Comparison of ENCODE assay signal across 6 fruit fly cellular contexts in the genomic region with DNA sequence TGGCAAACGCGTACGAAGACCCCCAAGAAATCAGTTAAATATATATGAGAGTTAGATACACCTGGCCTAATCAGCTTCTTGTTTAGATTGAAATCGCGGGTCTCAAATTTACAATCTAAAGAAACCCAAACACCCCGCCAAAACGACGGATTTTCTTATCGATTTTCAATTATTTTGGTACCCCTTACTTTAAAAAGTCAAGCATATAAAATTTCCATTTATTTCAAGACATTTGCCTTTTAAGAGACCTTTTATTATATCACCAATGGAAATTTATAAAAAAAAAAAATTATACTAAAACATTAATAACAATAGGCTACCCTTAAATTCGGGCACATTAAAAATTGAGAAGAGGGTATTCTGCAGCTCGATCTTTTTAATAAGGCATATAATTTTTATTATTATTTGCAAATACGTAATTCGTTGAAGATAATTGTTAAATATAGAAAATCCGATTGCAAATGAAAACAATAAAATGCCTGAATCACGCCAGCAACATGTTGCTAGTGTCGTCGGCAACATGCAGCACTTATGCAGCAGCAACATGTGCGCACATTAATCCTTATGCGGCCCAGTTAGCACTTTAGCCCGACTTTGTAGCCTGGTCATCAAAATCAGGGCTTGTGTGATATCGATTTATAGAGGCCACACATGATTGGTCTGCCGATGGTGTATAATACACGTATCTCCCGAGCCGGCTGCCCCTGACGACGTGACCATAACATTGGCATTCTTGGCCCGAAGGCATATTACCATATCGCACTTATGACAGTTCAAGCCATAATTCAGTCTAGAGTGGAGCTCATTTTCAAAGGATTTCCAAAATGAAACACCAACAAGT.
TF ChIP-seq lines count a peak whose summit lies in the region.

A gene (minus strand): TSS at position 65 of the 841 bp plus-strand sequence.
A gene (plus strand): TSS at position 791 of the 841 bp plus-strand sequence.

- no peak for TF ChIP-seq CTCF in whole organism, embryonic (GFP tag; optimal IDR thresholded peaks at IDR 0.05; lab: Kevin White, UChicago)

TF ChIP-seq in whole organism, 6 proteins besides CTCF, POLR2A, EP300 and RAD21:
- TF ChIP-seq CG8478 (optimal IDR thresholded peaks at IDR 0.05; lab: Kevin White, UChicago) (no peak), Dll (optimal IDR thresholded peaks at IDR 0.05; lab: Kevin White, UChicago) (no peak), pan (optimal IDR thresholded peaks at IDR 0.05; lab: Kevin White, UChicago) (peak; percentile 53), EcR (GFP tag; optimal IDR thresholded peaks at IDR 0.05; lab: Kevin White, UChicago) (no peak), usp (GFP tag; optimal IDR thresholded peaks at IDR 0.05; lab: Kevin White, UChicago) (no peak)
TF ChIP-seq in whole organism: peak in this region for 1.

TF ChIP-seq in whole organism, adult, 20 proteins besides CTCF, POLR2A, EP300 and RAD21 (continues in another document):
- TF ChIP-seq CG33017 (tag; optimal IDR thresholded peaks at IDR 0.05; lab: Kevin White, UChicago) (peak; percentile 50), CG12768 (GFP tag; optimal IDR thresholded peaks at IDR 0.05; lab: Kevin White, UChicago) (no peak), Hr96 (GFP tag; optimal IDR thresholded peaks at IDR 0.05; lab: Kevin White, UChicago) (no peak), pad (GFP tag; optimal IDR thresholded peaks at IDR 0.05; lab: Kevin White, UChicago) (no peak), CG14711 (tag; optimal IDR thresholded peaks at IDR 0.05; lab: Kevin White, UChicago) (no peak), bab1 (GFP tag; optimal IDR thresholded peaks at IDR 0.05; lab: Kevin White, UChicago) (no peak), ovo (GFP tag; optimal IDR thresholded peaks at IDR 0.05; lab: Kevin White, UChicago) (no peak), Mnt (GFP tag; optimal IDR thresholded peaks at IDR 0.05; lab: Kevin White, UChicago) (no peak), Clk (GFP tag; optimal IDR thresholded peaks at IDR 0.05; lab: Kevin White, UChicago) (no peak), kay (GFP tag; lab: Kevin White, UChicago; ENCODE audit: borderline replicate concordance) (no peak), CG1620 (GFP tag; optimal IDR thresholded peaks at IDR 0.05; lab: Kevin White, UChicago) (no peak), tj (GFP tag; optimal IDR thresholded peaks at IDR 0.05; lab: Kevin White, UChicago) (no peak), toe (GFP tag; optimal IDR thresholded peaks at IDR 0.05; lab: Kevin White, UChicago) (no peak), CG5204 (GFP tag; optimal IDR thresholded peaks at IDR 0.05; lab: Kevin White, UChicago) (no peak), cnc (optimal IDR thresholded peaks at IDR 0.05; lab: Kevin White, UChicago) (no peak), cic (GFP tag; optimal IDR thresholded peaks at IDR 0.05; lab: Kevin White, UChicago) (no peak)

TF ChIP-seq in whole organism, embryonic, 481 proteins besides CTCF, POLR2A, EP300 and RAD21 (continues in another document):
- TF ChIP-seq sima (GFP tag; optimal IDR thresholded peaks at IDR 0.05; lab: Kevin White, UChicago) = no peak
- TF ChIP-seq CG2202 (tag; optimal IDR thresholded peaks at IDR 0.05; lab: Kevin White, UChicago) = no peak
- no peak for TF ChIP-seq CG12769 (tag; optimal IDR thresholded peaks at IDR 0.05; lab: Kevin White, UChicago)
- no peak for TF ChIP-seq tll (GFP tag; optimal IDR thresholded peaks at IDR 0.05; lab: Kevin White, UChicago)
- TF ChIP-seq CG11504 (tag; optimal IDR thresholded peaks at IDR 0.05; lab: Kevin White, UChicago) = peak; percentile 95
- no peak for TF ChIP-seq CG4854 (GFP tag; optimal IDR thresholded peaks at IDR 0.05; lab: Kevin White, UChicago)
- TF ChIP-seq danr (GFP tag; IDR thresholded peaks at IDR 0.05; lab: Robert Waterston, UW) = no peak
- peak; percentile 38; the same call in 1 of the 3 replicates for TF ChIP-seq row (GFP tag; IDR thresholded peaks at IDR 0.05; lab: Robert Waterston, UW)
- no peak for TF ChIP-seq ac (GFP tag; optimal IDR thresholded peaks at IDR 0.05; lab: Kevin White, UChicago)
- no peak for TF ChIP-seq Jarid2 (GFP tag; optimal IDR thresholded peaks at IDR 0.05; lab: Kevin White, UChicago)
- peak; percentile 8 for TF ChIP-seq grau (tag; optimal IDR thresholded peaks at IDR 0.05; lab: Kevin White, UChicago)
- TF ChIP-seq Spps (tag; optimal IDR thresholded peaks at IDR 0.05; lab: Kevin White, UChicago) = no peak
- no peak for TF ChIP-seq HLH54F (GFP tag; optimal IDR thresholded peaks at IDR 0.05; lab: Kevin White, UChicago)
- 0 out of 3 replicates have a peak, but pooled peaks have one; percentile 11 for TF ChIP-seq Dbx (GFP tag; IDR thresholded peaks at IDR 0.05; lab: Robert Waterston, UW)
- peak; percentile 25 for TF ChIP-seq CG34376 (GFP tag; optimal IDR thresholded peaks at IDR 0.05; lab: Kevin White, UChicago)

TF ChIP-seq in whole organism, prepupa, 60 proteins besides CTCF, POLR2A, EP300 and RAD21 (continues in another document):
- TF ChIP-seq CG8319 (GFP tag; optimal IDR thresholded peaks at IDR 0.05; lab: Kevin White, UChicago) = no peak
- no peak for TF ChIP-seq dac (GFP tag; optimal IDR thresholded peaks at IDR 0.05; lab: Kevin White, UChicago)
- peak; percentile 31 for TF ChIP-seq topi (GFP tag; optimal IDR thresholded peaks at IDR 0.05; lab: Kevin White, UChicago)
- TF ChIP-seq CG31627 (GFP tag; optimal IDR thresholded peaks at IDR 0.05; lab: Kevin White, UChicago) = peak; percentile 52
- TF ChIP-seq ss (GFP tag; optimal IDR thresholded peaks at IDR 0.05; lab: Kevin White, UChicago) = no peak
- no peak for TF ChIP-seq CG10631 (GFP tag; optimal IDR thresholded peaks at IDR 0.05; lab: Kevin White, UChicago)
- no peak for TF ChIP-seq fd85E (GFP tag; optimal IDR thresholded peaks at IDR 0.05; lab: Kevin White, UChicago)
- TF ChIP-seq salr (GFP tag; optimal IDR thresholded peaks at IDR 0.05; lab: Kevin White, UChicago) = no peak
- peak; percentile 9 for TF ChIP-seq achi (GFP tag; optimal IDR thresholded peaks at IDR 0.05; lab: Kevin White, UChicago)
- peak; percentile 35 for TF ChIP-seq OdsH (GFP tag; optimal IDR thresholded peaks at IDR 0.05; lab: Kevin White, UChicago)
- peak; percentile 53 for TF ChIP-seq lz (GFP tag; optimal IDR thresholded peaks at IDR 0.05; lab: Kevin White, UChicago)
- TF ChIP-seq CG9139 (GFP tag; optimal IDR thresholded peaks at IDR 0.05; lab: Kevin White, UChicago) = no peak
- peak; percentile 72 for TF ChIP-seq Smox (GFP tag; optimal IDR thresholded peaks at IDR 0.05; lab: Kevin White, UChicago)
- TF ChIP-seq CG34406 (GFP tag; optimal IDR thresholded peaks at IDR 0.05; lab: Kevin White, UChicago) = no peak
- TF ChIP-seq CG11762 (GFP tag; optimal IDR thresholded peaks at IDR 0.05; lab: Kevin White, UChicago; ENCODE audit: insufficient read depth) = no peak
- no peak for TF ChIP-seq CG6808 (GFP tag; optimal IDR thresholded peaks at IDR 0.05; lab: Kevin White, UChicago)

TF ChIP-seq in whole organism, pupa, 21 proteins besides CTCF, POLR2A, EP300 and RAD21:
- TF ChIP-seq CG4496 (GFP tag; IDR thresholded peaks at IDR 0.05; lab: Robert Waterston, UW) (no peak), D1 (tag; optimal IDR thresholded peaks at IDR 0.05; lab: Kevin White, UChicago) (no peak), fd96Ca (GFP tag; IDR thresholded peaks at IDR 0.05; lab: Robert Waterston, UW) (no peak), Pif1A (GFP tag; optimal IDR thresholded peaks at IDR 0.05; lab: Kevin White, UChicago) (no peak), Snoo (tag; optimal IDR thresholded peaks at IDR 0.05; lab: Kevin White, UChicago) (peak; percentile 57), CG15710 (tag; optimal IDR thresholded peaks at IDR 0.05; lab: Kevin White, UChicago) (peak; percentile 23), Ets98B (GFP tag; IDR thresholded peaks at IDR 0.05; lab: Robert Waterston, UW) (no peak), CG17806 (tag; optimal IDR thresholded peaks at IDR 0.05; lab: Kevin White, UChicago) (peak; percentile 24), CG12605 (GFP tag; IDR thresholded peaks at IDR 0.05; lab: Robert Waterston, UW) (no peak), CG32121 (GFP tag; IDR thresholded peaks at IDR 0.05; lab: Robert Waterston, UW) (no peak), Pif1B (GFP tag; optimal IDR thresholded peaks at IDR 0.05; lab: Kevin White, UChicago) (no peak), CG34367 (tag; optimal IDR thresholded peaks at IDR 0.05; lab: Kevin White, UChicago) (no peak), gl (tag; optimal IDR thresholded peaks at IDR 0.05; lab: Kevin White, UChicago) (no peak), CG13204 (GFP tag; optimal IDR thresholded peaks at IDR 0.05; lab: Kevin White, UChicago) (no peak), CG10348 (GFP tag; IDR thresholded peaks at IDR 0.05; lab: Robert Waterston, UW) (no peak), rn (GFP tag; IDR thresholded peaks at IDR 0.05; lab: Robert Waterston, UW) (no peak), CG8301 (tag; optimal IDR thresholded peaks at IDR 0.05; lab: Kevin White, UChicago) (no peak), CG8159 (tag; optimal IDR thresholded peaks at IDR 0.05; lab: Kevin White, UChicago) (peak; percentile 28), EcR (GFP tag; optimal IDR thresholded peaks at IDR 0.05; lab: Kevin White, UChicago) (no peak)

TF ChIP-seq in whole organism, wandering third instar larva, 38 proteins besides CTCF, POLR2A, EP300 and RAD21 (continues in another document):
- TF ChIP-seq dsf (GFP tag; optimal IDR thresholded peaks at IDR 0.05; lab: Kevin White, UChicago; ENCODE audit: borderline replicate concordance) = no peak
- TF ChIP-seq brk (GFP tag; optimal IDR thresholded peaks at IDR 0.05; lab: Kevin White, UChicago) = peak; percentile 82
- TF ChIP-seq Hr78 (GFP tag; optimal IDR thresholded peaks at IDR 0.05; lab: Kevin White, UChicago) = no peak
- peak; percentile 82 for TF ChIP-seq h (GFP tag; optimal IDR thresholded peaks at IDR 0.05; lab: Kevin White, UChicago)
- TF ChIP-seq CrebA (GFP tag; optimal IDR thresholded peaks at IDR 0.05; lab: Kevin White, UChicago; ENCODE audit: borderline replicate concordance) = peak; percentile 0
- no peak for TF ChIP-seq sv (GFP tag; optimal IDR thresholded peaks at IDR 0.05; lab: Kevin White, UChicago)
- TF ChIP-seq CG32264 (GFP tag; optimal IDR thresholded peaks at IDR 0.05; lab: Kevin White, UChicago) = peak; percentile 1
- peak; percentile 9 for TF ChIP-seq tai (GFP tag; optimal IDR thresholded peaks at IDR 0.05; lab: Kevin White, UChicago)
- no peak for TF ChIP-seq Hr83 (GFP tag; optimal IDR thresholded peaks at IDR 0.05; lab: Kevin White, UChicago; ENCODE audit: poor library complexity, severe bottlenecking)
- peak; percentile 88 for TF ChIP-seq Sp1 (GFP tag; optimal IDR thresholded peaks at IDR 0.05; lab: Kevin White, UChicago)
- TF ChIP-seq CG9705 (GFP tag; optimal IDR thresholded peaks at IDR 0.05; lab: Kevin White, UChicago) = no peak
- peak; percentile 51 for TF ChIP-seq br (GFP tag; optimal IDR thresholded peaks at IDR 0.05; lab: Kevin White, UChicago)
- peak; percentile 82 for TF ChIP-seq rgr (GFP tag; optimal IDR thresholded peaks at IDR 0.05; lab: Kevin White, UChicago)
- TF ChIP-seq fru (GFP tag; optimal IDR thresholded peaks at IDR 0.05; lab: Kevin White, UChicago) = peak; percentile 76
- TF ChIP-seq Hnf4 (GFP tag; optimal IDR thresholded peaks at IDR 0.05; lab: Kevin White, UChicago) = peak; percentile 67
- peak; percentile 81 for TF ChIP-seq OdsH (GFP tag; optimal IDR thresholded peaks at IDR 0.05; lab: Kevin White, UChicago)
- TF ChIP-seq foxo (GFP tag; optimal IDR thresholded peaks at IDR 0.05; lab: Kevin White, UChicago) = peak in 1 of 2 experiments; percentile 65
- peak; percentile 69 for TF ChIP-seq HLH106 (tag; optimal IDR thresholded peaks at IDR 0.05; lab: Kevin White, UChicago)
- TF ChIP-seq sage (GFP tag; optimal IDR thresholded peaks at IDR 0.05; lab: Kevin White, UChicago) = peak; percentile 24
